Worm (Caenorhabditis elegans): ENCODE results near the gene C08B6.2.

ce11 chrV:10098429-10098828 lies 7.1 kb upstream of the C08B6.2 start, which contains the start of gene ugt-47:
- TF ChIP-seq ceh-79 (tag; optimal IDR thresholded peaks at IDR 0.05) = no peak
- TF ChIP-seq F10E7.11 (tag; optimal IDR thresholded peaks at IDR 0.05) = no peak
- no peak for TF ChIP-seq let-607 (tag; optimal IDR thresholded peaks at IDR 0.05)

Measured in whole organism, young adult.